Worm (Caenorhabditis elegans) whole organism, L4 larva: ENCODE data around the gene nspb-4.
A peak's percentile ranks its signal among the peaks of the same experiment; 100 is the strongest.

Source experiments
- D1046.2 ChIP-seq: fragments of 200-800 bp; sonication (Bioruptor generic); IDR thresholded peaks from 2 replicates; pipeline ENCODE4 v1.3.6; 2022; ENCODE audit warnings: missing genetic modification characterization, missing compliant biosample characterization
- F10B5.3 ChIP-seq: sonication (generic microtip); optimal IDR thresholded peaks from 2 replicates; lab custom pipeline; 2016; ENCODE audit warnings: mild to moderate bottlenecking, missing genetic modification characterization, missing compliant biosample characterization
- F26F4.8 ChIP-seq: fragments of 200-800 bp; sonication (Bioruptor generic); conservative IDR thresholded peaks from 2 replicates; pipeline ENCODE4 v1.3.6; 2022; ENCODE audit warnings: missing genetic modification characterization, missing compliant biosample characterization
- F44E2.7 ChIP-seq: fragments of 200-800 bp; sonication (Bioruptor generic); IDR thresholded peaks from 2 replicates; pipeline ENCODE4 v2.1.2; 2022; ENCODE audit warnings: missing genetic modification characterization, missing compliant biosample characterization
- T26A8.4 ChIP-seq: fragments of 200-800 bp; sonication (Bioruptor generic); IDR thresholded peaks from 2 replicates; pipeline ENCODE4 v1.3.6; 2022; ENCODE audit warnings: missing genetic modification characterization, missing compliant biosample characterization
- Y75B8A.6 ChIP-seq: fragments of 200-800 bp; sonication (Bioruptor generic); IDR thresholded peaks from 2 replicates; pipeline ENCODE4 v1.3.6; 2022; ENCODE audit warnings: missing genetic modification reagents, missing genetic modification characterization, missing compliant biosample characterization
- ZK337.2 ChIP-seq: fragments of 200-800 bp; sonication (Bioruptor generic); IDR thresholded peaks from 2 replicates; pipeline ENCODE4 v1.3.6; 2022; ENCODE audit warnings: missing genetic modification reagents, missing genetic modification characterization, missing compliant biosample characterization
- aha-1 ChIP-seq: fragments of 150-350 bp; peaks from one replicate; lab custom pipeline; 2014; ENCODE audit warnings: missing biosample characterization, missing genetic modification characterization
- ceh-28 ChIP-seq: fragments of 150-350 bp; optimal IDR thresholded peaks from 2 replicates; lab custom pipeline; 2014; ENCODE audit warnings: missing biosample characterization, missing genetic modification reagents, missing genetic modification characterization
- ceh-32 ChIP-seq: sonication (generic microtip); optimal IDR thresholded peaks from 2 replicates; lab custom pipeline; 2016; ENCODE audit warnings: mild to moderate bottlenecking, missing genetic modification characterization, missing compliant biosample characterization; ENCODE audit not compliant: poor library complexity
- ceh-44 ChIP-seq: fragments of 200-800 bp; sonication (Bioruptor generic); IDR thresholded peaks from 2 replicates; pipeline ENCODE4 v1.3.6; 2022; ENCODE audit warnings: missing genetic modification reagents, missing genetic modification characterization, missing compliant biosample characterization
- ceh-82 ChIP-seq: sonication (generic microtip); optimal IDR thresholded peaks from 2 replicates; lab custom pipeline; 2017; ENCODE audit warnings: missing biosample characterization, missing genetic modification characterization
- cey-2 ChIP-seq: sonication (generic microtip); optimal IDR thresholded peaks from 3 replicates; lab custom pipeline; 2017; ENCODE audit warnings: missing genetic modification characterization, mild to moderate bottlenecking, missing compliant biosample characterization, antibody characterized with exemption, borderline replicate concordance; ENCODE audit not compliant: insufficient read depth
- daf-8 ChIP-seq: fragments of 200-800 bp; sonication (Bioruptor generic); IDR thresholded peaks from 2 replicates; pipeline ENCODE4 v1.3.6; 2022; ENCODE audit warnings: missing genetic modification characterization, missing compliant biosample characterization
- dmd-9 ChIP-seq: fragments of 200-800 bp; sonication (Bioruptor generic); IDR thresholded peaks from 2 replicates; pipeline ENCODE4 v1.3.6; 2022; ENCODE audit warnings: missing genetic modification reagents, missing genetic modification characterization, missing compliant biosample characterization
- fos-1 ChIP-seq: fragments of 150-350 bp; optimal IDR thresholded peaks from 2 replicates; lab custom pipeline; 2014; ENCODE audit warnings: missing biosample characterization, missing genetic modification characterization
- hlh-11 ChIP-seq: fragments of 200-800 bp; sonication (Bioruptor generic); optimal IDR thresholded peaks from 2 replicates; lab custom pipeline; 2018; ENCODE audit warnings: mild to moderate bottlenecking, missing genetic modification characterization, missing compliant biosample characterization
- hlh-30 ChIP-seq: sonication (generic microtip); optimal IDR thresholded peaks from 2 replicates; lab custom pipeline; 2017; ENCODE audit warnings: antibody characterized with exemption, mild to moderate bottlenecking, missing genetic modification characterization, missing compliant biosample characterization; ENCODE audit not compliant: insufficient read depth
- jun-1 ChIP-seq: fragments of 150-350 bp; optimal IDR thresholded peaks from 2 replicates; lab custom pipeline; 2014; ENCODE audit warnings: missing biosample characterization, missing genetic modification reagents, missing genetic modification characterization
- lim-7 ChIP-seq: fragments of 200-800 bp; sonication (Bioruptor generic); IDR thresholded peaks from 2 replicates; pipeline ENCODE4 v1.3.6; 2022; ENCODE audit warnings: missing genetic modification characterization, missing compliant biosample characterization
- lin-15B ChIP-seq: fragments of 150-350 bp; sonication (generic microtip); optimal IDR thresholded peaks from 3 replicates; lab custom pipeline; 2014; ENCODE audit warnings: missing biosample characterization, missing genetic modification characterization
- lin-38 ChIP-seq: fragments of 200-800 bp; sonication (Bioruptor generic); IDR thresholded peaks from 2 replicates; pipeline ENCODE4 v1.3.6; 2022; ENCODE audit warnings: missing genetic modification reagents, missing genetic modification characterization, missing compliant biosample characterization
- lin-39 ChIP-seq: fragments of 150-350 bp; optimal IDR thresholded peaks from 2 replicates; lab custom pipeline; 2014; ENCODE audit warnings: missing biosample characterization, missing genetic modification reagents, missing genetic modification characterization
- lir-3 ChIP-seq: sonication (generic microtip); optimal IDR thresholded peaks from 2 replicates; lab custom pipeline; 2016; ENCODE audit warnings: mild to moderate bottlenecking, missing genetic modification characterization, missing compliant biosample characterization
- madf-5 ChIP-seq, 2 experiments: fragments of 200-800 bp; sonication (Bioruptor generic); IDR thresholded peaks; 2 replicates each; pipeline ENCODE4 v1.3.6; 2022; ENCODE audit warnings: missing compliant biosample characterization in 2 of 2, missing genetic modification characterization in 2 of 2
- madf-9 ChIP-seq: fragments of 200-800 bp; sonication (Bioruptor generic); conservative IDR thresholded peaks from 2 replicates; pipeline ENCODE4 v1.3.6; 2022; ENCODE audit warnings: missing genetic modification reagents, missing genetic modification characterization, missing compliant biosample characterization
- mes-2 ChIP-seq: sonication (generic microtip); optimal IDR thresholded peaks from 2 replicates; lab custom pipeline; 2016; ENCODE audit warnings: missing genotype, mild to moderate bottlenecking, missing genetic modification characterization, missing compliant biosample characterization; ENCODE audit not compliant: poor library complexity, severe bottlenecking
- mxl-2 ChIP-seq: fragments of 200-800 bp; sonication (Bioruptor generic); conservative IDR thresholded peaks from 2 replicates; pipeline ENCODE4 v1.3.6; 2022; ENCODE audit warnings: missing genetic modification reagents, missing genetic modification characterization, missing compliant biosample characterization
- nhr-11 ChIP-seq: fragments of 150-350 bp; optimal IDR thresholded peaks from 2 replicates; lab custom pipeline; 2014; ENCODE audit warnings: missing biosample characterization, missing genetic modification characterization
- nhr-6 ChIP-seq: fragments of 150-350 bp; optimal IDR thresholded peaks from 2 replicates; lab custom pipeline; 2014; ENCODE audit warnings: missing biosample characterization, missing genetic modification characterization
- nhr-76 ChIP-seq: fragments of 150-350 bp; optimal IDR thresholded peaks from 2 replicates; lab custom pipeline; 2014; ENCODE audit warnings: missing biosample characterization, missing genetic modification characterization
- php-3 ChIP-seq: fragments of 200-800 bp; sonication (Bioruptor generic); IDR thresholded peaks from 2 replicates; pipeline ENCODE4 v1.3.6; 2022; ENCODE audit warnings: missing genetic modification reagents, missing genetic modification characterization, missing compliant biosample characterization
- saeg-2 ChIP-seq: fragments of 200-800 bp; sonication (Bioruptor generic); IDR thresholded peaks from 2 replicates; pipeline ENCODE4 v1.3.6; 2022; ENCODE audit warnings: missing genetic modification reagents, missing genetic modification characterization, missing compliant biosample characterization
- sdz-12 ChIP-seq: fragments of 200-800 bp; sonication (Bioruptor generic); optimal IDR thresholded peaks from 2 replicates; lab custom pipeline; 2018; ENCODE audit warnings: mild to moderate bottlenecking, missing genetic modification characterization, missing compliant biosample characterization
- skn-1 ChIP-seq: fragments of 150-350 bp; optimal IDR thresholded peaks from 2 replicates; lab custom pipeline; 2014; ENCODE audit warnings: missing biosample characterization, missing genetic modification characterization
- snpc-1.2 ChIP-seq: fragments of 200-800 bp; sonication (Bioruptor generic); IDR thresholded peaks from 2 replicates; pipeline ENCODE4 v1.3.6; 2022; ENCODE audit warnings: missing genetic modification reagents, missing genetic modification characterization, missing compliant biosample characterization
- snpc-4 ChIP-seq: fragments of 150-350 bp; optimal IDR thresholded peaks from 2 replicates; lab custom pipeline; 2014; ENCODE audit warnings: missing biosample characterization, missing genetic modification characterization
- spr-1 ChIP-seq: sonication (generic microtip); optimal IDR thresholded peaks from 2 replicates; lab custom pipeline; 2016; ENCODE audit warnings: mild to moderate bottlenecking, missing genetic modification characterization, missing compliant biosample characterization
- tag-97 ChIP-seq: fragments of 200-800 bp; sonication (Bioruptor generic); IDR thresholded peaks from 2 replicates; pipeline ENCODE4 v1.3.6; 2022; ENCODE audit warnings: missing genetic modification characterization, missing compliant biosample characterization
- unc-39 ChIP-seq: sonication (generic microtip); optimal IDR thresholded peaks from 2 replicates; lab custom pipeline; 2017; ENCODE audit warnings: missing biosample characterization, missing genetic modification characterization
- unc-62 ChIP-seq, 3 experiments: fragments of 150-350 bp in 1 of 3; sonication (generic microtip); optimal IDR thresholded peaks in 2 of 3; peaks in 1 of 3; 1 replicate in 1 of 3; 2 replicates in 2 of 3; lab custom pipeline; 2014 to 2017; ENCODE audit warnings: missing biosample characterization in 3 of 3, missing genetic modification characterization in 3 of 3, missing genetic modification reagents in 3 of 3, missing genotype in 1 of 3
- zip-11 ChIP-seq: fragments of 200-800 bp; sonication (Bioruptor generic); IDR thresholded peaks from 2 replicates; pipeline ENCODE4 v1.3.6; 2022; ENCODE audit warnings: missing genetic modification characterization, missing compliant biosample characterization
- zip-2 ChIP-seq: fragments of 150-350 bp; optimal IDR thresholded peaks from 2 replicates; lab custom pipeline; 2014; ENCODE audit warnings: missing biosample characterization, missing genetic modification characterization
- ztf-11 ChIP-seq: fragments of 150-350 bp; optimal IDR thresholded peaks from 2 replicates; lab custom pipeline; 2014; ENCODE audit warnings: missing biosample characterization, missing genetic modification characterization

The nspb-4 gene

ce11 chrIV:6576728-6577101, 21.3 kb upstream of the nspb-4 start (continued):
- peak; percentile 59 for TF ChIP-seq hlh-30 (tag; lab: Kevin White, UChicago)
- TF ChIP-seq fos-1, result no peak
- no peak for TF ChIP-seq spr-1 (tag; lab: Kevin White, UChicago)
- no peak for TF ChIP-seq php-3
- no peak for TF ChIP-seq ztf-11 (tag; lab: Kevin White, UChicago)
- 0 out of 2 replicates have a peak, but pooled peaks have one; percentile 13 for TF ChIP-seq T26A8.4 (GFP tag; lab: Robert Waterston, UW)
- peak; percentile 81 for TF ChIP-seq hlh-11 (tag; lab: Kevin White, UChicago)
- TF ChIP-seq ceh-44 (GFP tag; lab: Robert Waterston, UW), result no peak
- TF ChIP-seq cey-2, result no peak
- no peak for TF ChIP-seq daf-8 (GFP tag; lab: Robert Waterston, UW)
- TF ChIP-seq zip-11 (GFP tag; lab: Robert Waterston, UW), result no peak
- TF ChIP-seq sdz-12 (GFP tag; lab: Kevin White, UChicago), result no peak
- no peak for TF ChIP-seq mxl-2 (GFP tag; lab: Robert Waterston, UW)
- TF ChIP-seq, all 104 proteins: peak for 22

ce11 chrIV:6577914-6578313, 20.1 kb upstream of the nspb-4 start, which contains the start of gene C43G2.3:
Gene C43G2.3 (plus strand): TSS chrIV:6578214.
- TF ChIP-seq lin-15B, result no peak
- no peak for TF ChIP-seq nhr-6 (tag; lab: Kevin White, UChicago)
- no peak for TF ChIP-seq mes-2 (tag; lab: Kevin White, UChicago)
- no peak for TF ChIP-seq tag-97 (GFP tag; lab: Robert Waterston, UW)
- TF ChIP-seq aha-1, result no peak
- TF ChIP-seq T26A8.4 (GFP tag; lab: Robert Waterston, UW), result no peak
- TF ChIP-seq daf-8 (GFP tag; lab: Robert Waterston, UW), result no peak
- TF ChIP-seq lin-39 (tag; lab: Kevin White, UChicago), result no peak
- TF ChIP-seq ceh-82 (tag; lab: Kevin White, UChicago), result no peak
- TF ChIP-seq zip-2 (tag; lab: Kevin White, UChicago), result no peak
- no peak for TF ChIP-seq nhr-76 (tag; lab: Kevin White, UChicago)
- TF ChIP-seq Y75B8A.6, result no peak
- no peak for TF ChIP-seq ZK337.2
- no peak for TF ChIP-seq lim-7 (GFP tag; lab: Robert Waterston, UW)
- no peak for TF ChIP-seq hlh-30 (tag; lab: Kevin White, UChicago)
- no peak for TF ChIP-seq lin-38

- no peak for TF ChIP-seq saeg-2 (GFP tag; lab: Robert Waterston, UW)
- no peak for TF ChIP-seq nhr-11 (tag; lab: Kevin White, UChicago)
- no peak for TF ChIP-seq F44E2.7 (GFP tag; lab: Robert Waterston, UW)
- no peak for TF ChIP-seq madf-5 (GFP tag; IDR thresholded peaks at IDR 0.05; lab: Robert Waterston, UW)
- TF ChIP-seq snpc-1.2, result no peak
- no peak for TF ChIP-seq D1046.2
- TF ChIP-seq aha-1, result peak; percentile 59
- TF ChIP-seq unc-39 (tag; lab: Kevin White, UChicago), result no peak
- peak in 1 of 2 experiments; percentile 94 for TF ChIP-seq unc-62 (GFP tag; optimal IDR thresholded peaks at IDR 0.05 in 1 of 2; lab: Kevin White, UChicago)
- no peak for TF ChIP-seq unc-62 (tag; optimal IDR thresholded peaks at IDR 0.05; lab: Kevin White, UChicago)
- no peak for TF ChIP-seq lin-39 (tag; lab: Kevin White, UChicago)
Measured at ce11 chrIV:6581658-6582057, 16.4 kb upstream of the nspb-4 start.

ce11 chrIV:6582604-6583003, 15.4 kb upstream of the nspb-4 start, which contains the start of gene odr-8:
Gene odr-8 (minus strand): TSS chrIV:6582704.
- TF ChIP-seq skn-1 (tag; lab: Kevin White, UChicago) (no peak), madf-9 (GFP tag; lab: Robert Waterston, UW) (no peak), lin-15B (no peak), F26F4.8 (GFP tag; lab: Robert Waterston, UW) (no peak), jun-1 (no peak), fos-1 (no peak), dmd-9 (GFP tag; lab: Robert Waterston, UW) (no peak), snpc-4 (tag; lab: Kevin White, UChicago) (no peak), lir-3 (tag; lab: Kevin White, UChicago) (no peak), ceh-32 (no peak), F10B5.3 (no peak), ceh-28 (tag; lab: Kevin White, UChicago) (no peak), tag-97 (GFP tag; lab: Robert Waterston, UW) (no peak)
- TF ChIP-seq, all 104 proteins: peak for 0
